Worm (Caenorhabditis elegans) whole organism, L4/young adult: ENCODE measurements around the gene mkk-4.

Experiments used
- W03F9.2 ChIP-seq: fragments of 150-350 bp; optimal IDR thresholded peaks from 2 replicates; lab custom pipeline; 2014; ENCODE audit warnings: missing biosample characterization, missing genetic modification characterization
- him-1 ChIP-seq: sonication (generic microtip); optimal IDR thresholded peaks from 2 replicates; lab custom pipeline; 2016; ENCODE audit warnings: missing genotype, missing genetic modification reagents, missing genetic modification characterization, missing compliant biosample characterization

DNA sequence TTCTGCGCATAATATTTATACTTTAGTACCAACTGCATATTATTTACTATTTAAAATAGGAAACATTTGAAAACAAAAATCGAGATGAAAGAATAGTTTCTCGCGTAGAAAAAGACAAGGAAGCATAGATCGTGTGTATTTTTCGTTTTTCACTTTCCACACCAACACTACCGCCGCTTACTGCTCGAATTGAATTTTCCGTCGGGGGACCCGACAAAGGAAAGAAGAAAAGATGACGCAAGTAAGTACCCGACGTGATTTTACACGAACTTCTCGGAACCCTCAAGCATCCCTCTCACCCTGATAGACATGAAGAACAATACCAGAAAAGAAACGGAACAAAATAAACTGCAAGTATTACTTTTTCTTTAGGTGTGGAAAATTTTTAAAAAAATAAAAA is 46.4 kb upstream of the mkk-4 start:
- no peak for TF ChIP-seq W03F9.2 (tag; lab: Kevin White, UChicago)
- TF ChIP-seq him-1 (tag; lab: Kevin White, UChicago), result no peak
